Fruit fly (Drosophila melanogaster) Kc167 (cell line): ENCODE data around the gene Sxl.

Experiments used
- h ChIP-seq: fragments of >200 bp; optimal IDR thresholded peaks from 3 replicates; lab custom pipeline; 2018; ENCODE audit warnings: missing external identifiers
- psq ChIP-seq: fragments of >200 bp; optimal IDR thresholded peaks from 2 replicates; lab custom pipeline; 2017; ENCODE audit warnings: missing external identifiers
- ttk ChIP-seq: sonication (Bioruptor generic); optimal IDR thresholded peaks from 2 replicates; lab custom pipeline; 2017; ENCODE audit warnings: missing external identifiers

DNA sequence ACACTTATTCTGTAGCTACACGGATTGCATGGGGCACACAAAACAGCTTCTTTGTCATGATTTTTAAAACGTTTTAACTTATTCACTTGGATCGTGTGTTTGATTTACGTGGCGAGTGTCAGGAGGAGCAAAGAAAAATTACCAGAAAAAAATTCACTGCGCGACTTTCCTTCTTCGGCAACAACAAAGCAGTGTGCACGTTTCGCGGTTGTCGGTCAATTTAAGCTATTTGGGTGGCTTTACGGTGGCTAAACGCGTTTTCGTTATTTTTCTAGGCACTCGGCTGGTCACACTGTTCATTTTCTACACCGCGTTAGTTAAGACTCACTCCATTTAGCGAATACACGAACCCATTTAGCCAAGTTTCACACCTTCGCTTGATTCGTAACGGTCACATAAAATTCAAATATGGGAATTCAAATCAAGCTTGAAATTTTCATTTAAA, at the start of gene Sxl:
- no peak for TF ChIP-seq psq (lab: Kevin White, UChicago)
- no peak for TF ChIP-seq ttk (lab: Kevin White, UChicago)
- TF ChIP-seq h (lab: Kevin White, UChicago): no peak
